Worm (Caenorhabditis elegans): ENCODE results near the gene R05D3.12.
A peak's percentile ranks its signal among the peaks of the same experiment; 100 is the strongest.

Gene R05D3.12

ce11 chrIII:8425076-8425475 lies 44.3 kb downstream of the R05D3.12 start (continued):
- TF ChIP-seq daf-16 (GFP tag; optimal IDR thresholded peaks at IDR 0.05): peak in 1 of 2 experiments; percentile 66
- TF ChIP-seq daf-16 (tag; optimal IDR thresholded peaks at IDR 0.05): peak; percentile 90
- TF ChIP-seq tag-97 (GFP tag; IDR thresholded peaks at IDR 0.05): no peak
- TF ChIP-seq mdt-29 (GFP tag; IDR thresholded peaks at IDR 0.05): 0 out of 2 replicates have a peak, but pooled peaks have one; percentile 42
- TF ChIP-seq nhr-77 (tag; optimal IDR thresholded peaks at IDR 0.05): peak; percentile 61
- TF ChIP-seq hlh-11 (tag; optimal IDR thresholded peaks at IDR 0.05): peak; percentile 89
- no peak for TF ChIP-seq Y5F2A.4 (GFP tag; optimal IDR thresholded peaks at IDR 0.05)
- TF ChIP-seq dpl-1 (GFP tag; optimal IDR thresholded peaks at IDR 0.05): peak; percentile 27
- TF ChIP-seq duxl-1 (tag; optimal IDR thresholded peaks at IDR 0.05; ENCODE audit: poor library complexity): peak; percentile 74
- no peak for TF ChIP-seq nhr-237 (tag; optimal IDR thresholded peaks at IDR 0.05)
- TF ChIP-seq hif-1 (tag; optimal IDR thresholded peaks at IDR 0.05): peak in 1 of 2 experiments; percentile 64
- TF ChIP-seq arid-1 (GFP tag; conservative IDR thresholded peaks at IDR 0.05): peak; percentile 38; the same call in 1 of the 2 replicates
- TF ChIP-seq mep-1 (tag; optimal IDR thresholded peaks at IDR 0.05): peak; percentile 77
- no peak for TF ChIP-seq madf-9 (GFP tag; conservative IDR thresholded peaks at IDR 0.05)
- no peak for TF ChIP-seq fos-1 (tag; optimal IDR thresholded peaks at IDR 0.05)
- no peak for TF ChIP-seq unc-39 (tag; optimal IDR thresholded peaks at IDR 0.05)
- peak; percentile 72 for TF ChIP-seq jun-1 (tag; optimal IDR thresholded peaks at IDR 0.05)
- peak; percentile 79 for TF ChIP-seq mes-2 (tag; optimal IDR thresholded peaks at IDR 0.05; ENCODE audit: poor library complexity, severe bottlenecking)
- TF ChIP-seq ceh-62 (tag; optimal IDR thresholded peaks at IDR 0.05): no peak
- TF ChIP-seq R02D3.7 (tag; optimal IDR thresholded peaks at IDR 0.05): no peak
- peak; percentile 90 for TF ChIP-seq dve-1 (tag; optimal IDR thresholded peaks at IDR 0.05; ENCODE audit: insufficient read depth)
- TF ChIP-seq lin-38 (GFP tag; IDR thresholded peaks at IDR 0.05): peak; percentile 38; the same call in 1 of the 2 replicates
- no peak for TF ChIP-seq lir-3 (tag; optimal IDR thresholded peaks at IDR 0.05)
- no peak for TF ChIP-seq ceh-28 (tag; optimal IDR thresholded peaks at IDR 0.05)
- no peak for TF ChIP-seq cey-2 (tag; optimal IDR thresholded peaks at IDR 0.05; ENCODE audit: borderline replicate concordance, insufficient read depth)
- no peak for TF ChIP-seq ceh-32 (tag; optimal IDR thresholded peaks at IDR 0.05; ENCODE audit: poor library complexity)
- no peak for TF ChIP-seq aly-2 (tag; optimal IDR thresholded peaks at IDR 0.05)
- TF ChIP-seq ces-1 (GFP tag; optimal IDR thresholded peaks at IDR 0.05): no peak
- no peak for TF ChIP-seq gei-8 (GFP tag; optimal IDR thresholded peaks at IDR 0.05)
- no peak for TF ChIP-seq nhr-25 (tag; optimal IDR thresholded peaks at IDR 0.05; ENCODE audit: borderline replicate concordance, insufficient read depth)
- TF ChIP-seq F37D6.2 (tag; optimal IDR thresholded peaks at IDR 0.05): peak; percentile 30
- TF ChIP-seq lin-39 (tag; optimal IDR thresholded peaks at IDR 0.05): no peak
- TF ChIP-seq Y75B8A.6 (GFP tag; IDR thresholded peaks at IDR 0.05): no peak
- no peak for TF ChIP-seq ceh-82 (tag; optimal IDR thresholded peaks at IDR 0.05)
- TF ChIP-seq dmd-8 (GFP tag; IDR thresholded peaks at IDR 0.05): no peak
- TF ChIP-seq fkh-10 (GFP tag; optimal IDR thresholded peaks at IDR 0.05): no peak
- no peak for TF ChIP-seq F26F4.8 (GFP tag; conservative IDR thresholded peaks at IDR 0.05)
- TF ChIP-seq lin-15B (tag; optimal IDR thresholded peaks at IDR 0.05): no peak
- peak; percentile 87 for TF ChIP-seq nhr-28 (tag; optimal IDR thresholded peaks at IDR 0.05)
- no peak for TF ChIP-seq madf-5 (GFP tag; IDR thresholded peaks at IDR 0.05)
- TF ChIP-seq zfp-2 (tag; optimal IDR thresholded peaks at IDR 0.05): no peak
- peak; percentile 81 for TF ChIP-seq hlh-30 (tag; optimal IDR thresholded peaks at IDR 0.05; ENCODE audit: insufficient read depth)
- TF ChIP-seq nhr-6 (tag; optimal IDR thresholded peaks at IDR 0.05): peak; percentile 40
- 0 out of 2 replicates have a peak, but pooled peaks have one; percentile 31 for TF ChIP-seq lin-1 (GFP tag; IDR thresholded peaks at IDR 0.05)
- no peak for TF ChIP-seq daf-19 (GFP tag; conservative IDR thresholded peaks at IDR 0.05)
- peak; percentile 97 for TF ChIP-seq aha-1 (tag)
- peak; percentile 42; the same call in 1 of the 2 replicates for TF ChIP-seq set-16 (GFP tag; IDR thresholded peaks at IDR 0.05)
- no peak for TF ChIP-seq ceh-44 (GFP tag; IDR thresholded peaks at IDR 0.05)
- TF ChIP-seq daf-12 (tag; optimal IDR thresholded peaks at IDR 0.05): no peak
- TF ChIP-seq D1046.2 (GFP tag; IDR thresholded peaks at IDR 0.05): no peak
- no peak for TF ChIP-seq F49E8.2 (tag; optimal IDR thresholded peaks at IDR 0.05; ENCODE audit: borderline replicate concordance)
